Worm (Caenorhabditis elegans): ENCODE results near the gene pqn-90.

The pqn-90 gene

ce11 chrIV:15280219-15280618 lies 10.8 kb downstream of the pqn-90 start:
- TF ChIP-seq dpl-1 (GFP tag; optimal IDR thresholded peaks at IDR 0.05): no peak
- no peak for TF ChIP-seq hsf-1 (GFP tag; IDR thresholded peaks at IDR 0.05)
- TF ChIP-seq F37B4.10 (GFP tag; IDR thresholded peaks at IDR 0.05): no peak
- TF ChIP-seq Y67H2A.10 (GFP tag; conservative IDR thresholded peaks at IDR 0.05): no peak
- TF ChIP-seq ets-4 (GFP tag; optimal IDR thresholded peaks at IDR 0.05): no peak
- TF ChIP-seq snpc-1.1 (tag; optimal IDR thresholded peaks at IDR 0.05; ENCODE audit: insufficient read depth): no peak
- TF ChIP-seq Y53G8AR.9 (GFP tag; conservative IDR thresholded peaks at IDR 0.05): no peak
- TF ChIP-seq sea-2 (GFP tag; IDR thresholded peaks at IDR 0.05): no peak

ce11 chrIV:15275363-15275854 lies 15.7 kb downstream of the pqn-90 start, which contains the start of gene ccg-1:
TSS of gene ccg-1 (minus strand) at chrIV:15275804.
- TF ChIP-seq snpc-4 (GFP tag; optimal IDR thresholded peaks at IDR 0.05): no peak
- peak in 1 of 4 experiments; percentile 30 for TF ChIP-seq snpc-4 (tag; optimal IDR thresholded peaks at IDR 0.05)
- no peak for TF ChIP-seq xnd-1 (tag; optimal IDR thresholded peaks at IDR 0.05)
- no peak for TF ChIP-seq madf-3 (GFP tag; IDR thresholded peaks at IDR 0.05)
- no peak for TF ChIP-seq mel-28 (tag; optimal IDR thresholded peaks at IDR 0.05; ENCODE audit: borderline replicate concordance)
- TF ChIP-seq attf-6 (GFP tag; IDR thresholded peaks at IDR 0.05): peak; percentile 74
- TF ChIP-seq ztf-28 (GFP tag; IDR thresholded peaks at IDR 0.05): no peak
- TF ChIP-seq snpc-1.1 (tag; optimal IDR thresholded peaks at IDR 0.05; ENCODE audit: insufficient read depth): no peak

ce11 chrIV:15274063-15274462 lies 17.0 kb downstream of the pqn-90 start:
- TF ChIP-seq egl-44 (GFP tag; IDR thresholded peaks at IDR 0.05) (no peak), F33H1.4 (GFP tag; IDR thresholded peaks at IDR 0.05) (no peak), attf-5 (GFP tag; optimal IDR thresholded peaks at IDR 0.05) (no peak)

ce11 chrIV:15259548-15259947 lies 31.5 kb downstream of the pqn-90 start, which contains the start of gene Y73F8A.5:
TSS of gene Y73F8A.5 (plus strand) at chrIV:15259868.
- TF ChIP-seq lin-26 (GFP tag; IDR thresholded peaks at IDR 0.05) (no peak), sptf-2 (GFP tag; optimal IDR thresholded peaks at IDR 0.05) (no peak), snpc-4 (GFP tag; optimal IDR thresholded peaks at IDR 0.05) (no peak), snpc-4 (tag; optimal IDR thresholded peaks at IDR 0.05) (peak in 1 of 4 experiments; percentile 2), F57A8.1 (GFP tag; optimal IDR thresholded peaks at IDR 0.05) (no peak), xnd-1 (tag; optimal IDR thresholded peaks at IDR 0.05) (no peak), madf-3 (GFP tag; IDR thresholded peaks at IDR 0.05) (no peak), tbx-9 (tag; optimal IDR thresholded peaks at IDR 0.05; ENCODE audit: borderline replicate concordance) (no peak), zfh-2 (GFP tag; conservative IDR thresholded peaks at IDR 0.05) (no peak), hmg-1.2 (GFP tag; IDR thresholded peaks at IDR 0.05) (peak; percentile 63; the same call in 1 of the 2 replicates), unc-130 (GFP tag; optimal IDR thresholded peaks at IDR 0.05) (no peak), F23B12.7 (tag; optimal IDR thresholded peaks at IDR 0.05; ENCODE audit: insufficient read depth) (no peak), tbp1 (GFP tag; optimal IDR thresholded peaks at IDR 0.05) (no peak), Y56A3A.18 (GFP tag; IDR thresholded peaks at IDR 0.05) (no peak), ceh-100 (GFP tag; IDR thresholded peaks at IDR 0.05) (no peak), hsf-1 (GFP tag; IDR thresholded peaks at IDR 0.05) (no peak)

ce11 chrIV:15252157-15252556 lies 38.9 kb downstream of the pqn-90 start, which contains the start of gene srj-42:
TSS of gene srj-42 (minus strand) at chrIV:15252257.
- no peak for TF ChIP-seq zim-3 (tag; optimal IDR thresholded peaks at IDR 0.05)
- TF ChIP-seq snpc-3.4 (tag; optimal IDR thresholded peaks at IDR 0.05): no peak
- TF ChIP-seq ama-1 (optimal IDR thresholded peaks at IDR 0.05): no peak
- no peak for TF ChIP-seq ama-1 (GFP tag; optimal IDR thresholded peaks at IDR 0.05)
- TF ChIP-seq ZK185.1 (tag; optimal IDR thresholded peaks at IDR 0.05; ENCODE audit: poor library complexity, severe bottlenecking): no peak
- TF ChIP-seq sptf-2 (GFP tag; optimal IDR thresholded peaks at IDR 0.05): no peak
- TF ChIP-seq bed-2 (GFP tag; IDR thresholded peaks at IDR 0.05): no peak
- no peak for TF ChIP-seq bed-1 (GFP tag; IDR thresholded peaks at IDR 0.05)
- TF ChIP-seq dpff-1 (tag; optimal IDR thresholded peaks at IDR 0.05): no peak
- no peak for TF ChIP-seq him-1 (tag; optimal IDR thresholded peaks at IDR 0.05)
